Worm (Caenorhabditis elegans) whole organism, L4 larva: ENCODE results near the gene ifta-2.
A peak's percentile ranks its signal among the peaks of the same experiment; 100 is the strongest.

ENCODE experiments used
- D1046.2 ChIP-seq: fragments of 200-800 bp; sonication (Bioruptor generic); IDR thresholded peaks from 2 replicates; pipeline ENCODE4 v1.3.6; 2022; ENCODE audit warnings: missing genetic modification characterization, missing compliant biosample characterization
- F26F4.8 ChIP-seq: fragments of 200-800 bp; sonication (Bioruptor generic); conservative IDR thresholded peaks from 2 replicates; pipeline ENCODE4 v1.3.6; 2022; ENCODE audit warnings: missing genetic modification characterization, missing compliant biosample characterization
- F49E8.2 ChIP-seq: sonication (generic microtip); optimal IDR thresholded peaks from 2 replicates; lab custom pipeline; 2016; ENCODE audit warnings: missing compliant biosample characterization, mild to moderate bottlenecking, missing genetic modification characterization, borderline replicate concordance
- R02D3.7 ChIP-seq: fragments of 150-350 bp; sonication (generic microtip); optimal IDR thresholded peaks from 3 replicates; lab custom pipeline; 2014; ENCODE audit warnings: missing biosample characterization, missing genetic modification characterization
- T20F7.1 ChIP-seq: fragments of 200-800 bp; sonication (Bioruptor generic); optimal IDR thresholded peaks from 2 replicates; lab custom pipeline; 2018; ENCODE audit warnings: mild to moderate bottlenecking, missing genetic modification characterization, missing compliant biosample characterization
- Y5F2A.4 ChIP-seq: fragments of 200-800 bp; sonication (Bioruptor generic); optimal IDR thresholded peaks from 2 replicates; lab custom pipeline; 2018; ENCODE audit warnings: mild to moderate bottlenecking, missing genetic modification characterization, missing compliant biosample characterization
- ama-1 ChIP-seq: fragments of 150-350 bp; optimal IDR thresholded peaks from 2 replicates; lab custom pipeline; 2014; ENCODE audit warnings: inconsistent platforms, mixed read lengths
- ceh-32 ChIP-seq: sonication (generic microtip); optimal IDR thresholded peaks from 2 replicates; lab custom pipeline; 2016; ENCODE audit warnings: mild to moderate bottlenecking, missing genetic modification characterization, missing compliant biosample characterization; ENCODE audit not compliant: poor library complexity
- ceh-62 ChIP-seq: sonication (generic microtip); optimal IDR thresholded peaks from 2 replicates; lab custom pipeline; 2017; ENCODE audit warnings: missing biosample characterization, missing genetic modification characterization
- ctbp-1 ChIP-seq: fragments of 200-800 bp; sonication (Bioruptor generic); IDR thresholded peaks from 2 replicates; pipeline ENCODE4 v1.3.6; 2022; ENCODE audit warnings: missing genetic modification reagents, missing genetic modification characterization, missing compliant biosample characterization
- daf-19 ChIP-seq: fragments of 200-800 bp; sonication (Bioruptor generic); conservative IDR thresholded peaks from 2 replicates; pipeline ENCODE4 v1.3.6; 2022; ENCODE audit warnings: missing genetic modification characterization, missing compliant biosample characterization
- daf-8 ChIP-seq: fragments of 200-800 bp; sonication (Bioruptor generic); IDR thresholded peaks from 2 replicates; pipeline ENCODE4 v1.3.6; 2022; ENCODE audit warnings: missing genetic modification characterization, missing compliant biosample characterization
- dmd-6 ChIP-seq: fragments of 200-800 bp; sonication (Bioruptor generic); IDR thresholded peaks from 2 replicates; pipeline ENCODE4 v1.3.6; 2022; ENCODE audit warnings: missing genetic modification reagents, missing genetic modification characterization, missing compliant biosample characterization
- dve-1 ChIP-seq: sonication (generic microtip); optimal IDR thresholded peaks from 2 replicates; lab custom pipeline; 2017; ENCODE audit warnings: antibody characterized with exemption, mild to moderate bottlenecking, missing genetic modification characterization, missing compliant biosample characterization; ENCODE audit not compliant: insufficient read depth
- egl-27 ChIP-seq: sonication (generic microtip); optimal IDR thresholded peaks from 3 replicates; lab custom pipeline; 2017; ENCODE audit warnings: missing biosample characterization, missing genetic modification reagents, missing genetic modification characterization
- egl-43 ChIP-seq: fragments of 200-800 bp; sonication (Bioruptor generic); IDR thresholded peaks from 2 replicates; pipeline ENCODE4 v1.3.6; 2022; ENCODE audit warnings: missing genetic modification reagents, missing genetic modification characterization, missing compliant biosample characterization
- hlh-11 ChIP-seq: fragments of 200-800 bp; sonication (Bioruptor generic); optimal IDR thresholded peaks from 2 replicates; lab custom pipeline; 2018; ENCODE audit warnings: mild to moderate bottlenecking, missing genetic modification characterization, missing compliant biosample characterization
- hlh-30 ChIP-seq: sonication (generic microtip); optimal IDR thresholded peaks from 2 replicates; lab custom pipeline; 2017; ENCODE audit warnings: antibody characterized with exemption, mild to moderate bottlenecking, missing genetic modification characterization, missing compliant biosample characterization; ENCODE audit not compliant: insufficient read depth
- jun-1 ChIP-seq: fragments of 150-350 bp; optimal IDR thresholded peaks from 2 replicates; lab custom pipeline; 2014; ENCODE audit warnings: missing biosample characterization, missing genetic modification reagents, missing genetic modification characterization
- lim-7 ChIP-seq: fragments of 200-800 bp; sonication (Bioruptor generic); IDR thresholded peaks from 2 replicates; pipeline ENCODE4 v1.3.6; 2022; ENCODE audit warnings: missing genetic modification characterization, missing compliant biosample characterization
- lin-38 ChIP-seq: fragments of 200-800 bp; sonication (Bioruptor generic); IDR thresholded peaks from 2 replicates; pipeline ENCODE4 v1.3.6; 2022; ENCODE audit warnings: missing genetic modification reagents, missing genetic modification characterization, missing compliant biosample characterization
- lir-3 ChIP-seq: sonication (generic microtip); optimal IDR thresholded peaks from 2 replicates; lab custom pipeline; 2016; ENCODE audit warnings: mild to moderate bottlenecking, missing genetic modification characterization, missing compliant biosample characterization
- mdl-1 ChIP-seq, 2 experiments: fragments of 150-350 bp in 1 of 2; sonication (generic microtip) in 1 of 2; optimal IDR thresholded peaks; 2 replicates each; lab custom pipeline; 2014 to 2017; ENCODE audit warnings: missing biosample characterization in 2 of 2, missing genetic modification characterization in 2 of 2
- mes-2 ChIP-seq: sonication (generic microtip); optimal IDR thresholded peaks from 2 replicates; lab custom pipeline; 2016; ENCODE audit warnings: missing genotype, mild to moderate bottlenecking, missing genetic modification characterization, missing compliant biosample characterization; ENCODE audit not compliant: poor library complexity, severe bottlenecking
- nhr-11 ChIP-seq: fragments of 150-350 bp; optimal IDR thresholded peaks from 2 replicates; lab custom pipeline; 2014; ENCODE audit warnings: missing biosample characterization, missing genetic modification characterization
- nhr-111 ChIP-seq: fragments of 200-800 bp; sonication (Bioruptor generic); optimal IDR thresholded peaks from 2 replicates; lab custom pipeline; 2018; ENCODE audit warnings: mild to moderate bottlenecking, missing genetic modification characterization, missing compliant biosample characterization
- nhr-25 ChIP-seq: sonication (generic microtip); optimal IDR thresholded peaks from 2 replicates; lab custom pipeline; 2017; ENCODE audit warnings: missing genetic modification characterization, mild to moderate bottlenecking, missing compliant biosample characterization, antibody characterized with exemption, moderate library complexity, borderline replicate concordance; ENCODE audit not compliant: insufficient read depth
- nhr-41 ChIP-seq: fragments of 200-800 bp; sonication (Bioruptor generic); IDR thresholded peaks from 2 replicates; pipeline ENCODE4 v1.3.6; 2022; ENCODE audit warnings: missing genetic modification reagents, missing genetic modification characterization, missing compliant biosample characterization
- nhr-76 ChIP-seq: fragments of 150-350 bp; optimal IDR thresholded peaks from 2 replicates; lab custom pipeline; 2014; ENCODE audit warnings: missing biosample characterization, missing genetic modification characterization
- pha-4 ChIP-seq, 2 experiments: fragments of 150-350 bp in 1 of 2; fragments of 200-800 bp in 1 of 2; sonication (Bioruptor generic) in 1 of 2; IDR thresholded peaks in 1 of 2; optimal IDR thresholded peaks in 1 of 2; 2 replicates each; pipeline versions ENCODE4 v1.3.6 to Lab custom; 2014 to 2022; ENCODE audit warnings: missing genetic modification characterization in 2 of 2, missing genetic modification reagents in 2 of 2, missing biosample characterization in 1 of 2, missing compliant biosample characterization in 1 of 2
- pqm-1 ChIP-seq: sonication (generic microtip); optimal IDR thresholded peaks from 2 replicates; lab custom pipeline; 2017; ENCODE audit warnings: missing biosample characterization, missing genetic modification characterization
- rbr-2 ChIP-seq: sonication (generic microtip); optimal IDR thresholded peaks from 2 replicates; lab custom pipeline; 2016; ENCODE audit warnings: missing genotype, missing genetic modification characterization, missing compliant biosample characterization
- spr-1 ChIP-seq: sonication (generic microtip); optimal IDR thresholded peaks from 2 replicates; lab custom pipeline; 2016; ENCODE audit warnings: mild to moderate bottlenecking, missing genetic modification characterization, missing compliant biosample characterization
- tag-97 ChIP-seq: fragments of 200-800 bp; sonication (Bioruptor generic); IDR thresholded peaks from 2 replicates; pipeline ENCODE4 v1.3.6; 2022; ENCODE audit warnings: missing genetic modification characterization, missing compliant biosample characterization
- tra-1 ChIP-seq: fragments of 200-800 bp; sonication (Bioruptor generic); IDR thresholded peaks from 2 replicates; pipeline ENCODE4 v1.3.6; 2022; ENCODE audit warnings: missing genetic modification reagents, missing genetic modification characterization, missing compliant biosample characterization
- unc-130 ChIP-seq: sonication (generic microtip); optimal IDR thresholded peaks from 2 replicates; lab custom pipeline; 2016; ENCODE audit warnings: missing genetic modification reagents, missing genetic modification characterization, missing compliant biosample characterization
- zfp-2 ChIP-seq: sonication (generic microtip); optimal IDR thresholded peaks from 2 replicates; lab custom pipeline; 2016; ENCODE audit warnings: mild to moderate bottlenecking, missing genetic modification characterization, missing compliant biosample characterization
- zip-2 ChIP-seq: fragments of 150-350 bp; optimal IDR thresholded peaks from 2 replicates; lab custom pipeline; 2014; ENCODE audit warnings: missing biosample characterization, missing genetic modification characterization
- ztf-11 ChIP-seq: fragments of 150-350 bp; optimal IDR thresholded peaks from 2 replicates; lab custom pipeline; 2014; ENCODE audit warnings: missing biosample characterization, missing genetic modification characterization

Gene ifta-2

ce11 chrIV:17281060-17282021 is 20.5 kb downstream of the ifta-2 start (continued):
- TF ChIP-seq lim-7 (GFP tag; lab: Robert Waterston, UW) (peak; percentile 75; the same call in 1 of the 2 replicates), rbr-2 (tag; lab: Kevin White, UChicago) (peak; percentile 71), zfp-2 (tag; lab: Kevin White, UChicago) (no peak), nhr-111 (peak; percentile 51), pqm-1 (no peak), mdl-1 (tag; optimal IDR thresholded peaks at IDR 0.05; lab: Kevin White, UChicago) (no peak), Y5F2A.4 (GFP tag; lab: Kevin White, UChicago) (peak; percentile 60), lir-3 (tag; lab: Kevin White, UChicago) (no peak), daf-8 (0 out of 2 replicates have a peak, but pooled peaks have one; percentile 10)

- no peak for TF ChIP-seq D1046.2
- TF ChIP-seq nhr-76: no peak
- no peak for TF ChIP-seq nhr-41 (GFP tag; lab: Robert Waterston, UW)
- TF ChIP-seq tra-1 (GFP tag; lab: Robert Waterston, UW): no peak
- TF ChIP-seq tag-97: no peak
- peak; percentile 13; the same call in 1 of the 2 replicates for TF ChIP-seq dmd-6 (GFP tag; lab: Robert Waterston, UW)
- no peak for TF ChIP-seq nhr-25 (tag; lab: Kevin White, UChicago)
- TF ChIP-seq R02D3.7 (tag; lab: Kevin White, UChicago): no peak
- peak; percentile 17 for TF ChIP-seq rbr-2 (tag; lab: Kevin White, UChicago)
- TF ChIP-seq ctbp-1 (GFP tag; lab: Robert Waterston, UW): no peak
- TF ChIP-seq F26F4.8 (GFP tag; lab: Robert Waterston, UW): 0 out of 2 replicates have a peak, but pooled peaks have one; percentile 5
- no peak for TF ChIP-seq unc-130 (GFP tag; lab: Kevin White, UChicago)
- TF ChIP-seq nhr-111: no peak
- TF ChIP-seq hlh-30 (tag; lab: Kevin White, UChicago): peak; percentile 1
- TF ChIP-seq F49E8.2 (tag; lab: Kevin White, UChicago): no peak
- TF ChIP-seq hlh-11 (tag; lab: Kevin White, UChicago): no peak
- TF ChIP-seq jun-1 (tag; lab: Kevin White, UChicago): no peak
- TF ChIP-seq ceh-32 (tag; lab: Kevin White, UChicago): no peak
- TF ChIP-seq daf-19 (GFP tag; lab: Robert Waterston, UW): 0 out of 2 replicates have a peak, but pooled peaks have one; percentile 6
- peak; percentile 22 for TF ChIP-seq mes-2
- no peak for TF ChIP-seq egl-27 (tag; lab: Kevin White, UChicago)
- TF ChIP-seq ztf-11 (tag; lab: Kevin White, UChicago): no peak
- TF ChIP-seq dve-1: no peak
- no peak for TF ChIP-seq T20F7.1 (GFP tag; lab: Kevin White, UChicago)
- TF ChIP-seq lin-38 (GFP tag; lab: Robert Waterston, UW): no peak
- no peak for TF ChIP-seq nhr-11 (tag; lab: Kevin White, UChicago)
- no peak for TF ChIP-seq pha-4 (GFP tag; IDR thresholded peaks at IDR 0.05; lab: Robert Waterston, UW)
- no peak for TF ChIP-seq pha-4 (tag; optimal IDR thresholded peaks at IDR 0.05; lab: Kevin White, UChicago)
- no peak for TF ChIP-seq egl-43 (GFP tag; lab: Robert Waterston, UW)
- no peak for TF ChIP-seq ceh-62
- no peak for TF ChIP-seq spr-1
- no peak for TF ChIP-seq zip-2 (tag; lab: Kevin White, UChicago)
- TF ChIP-seq ama-1 (lab: Kevin White, UChicago): peak; percentile 75
These were observed 21.3 kb downstream of the ifta-2 start for ce11 chrIV:17280441-17280939.
